Worm (Caenorhabditis elegans) whole organism, late embryonic: Measurements from ENCODE around the gene F01G10.5.

Experiments
- F13H6.1 ChIP-seq: sonication (generic microtip); optimal IDR thresholded peaks from 2 replicates; lab custom pipeline; 2016; ENCODE audit warnings: missing genetic modification characterization, missing compliant biosample characterization
- K02D7.2 ChIP-seq: sonication (generic microtip); optimal IDR thresholded peaks from 2 replicates; lab custom pipeline; 2017; ENCODE audit warnings: mild to moderate bottlenecking, missing genetic modification characterization, missing compliant biosample characterization
- T23F11.4 ChIP-seq: fragments of 200-800 bp; sonication (Bioruptor generic); optimal IDR thresholded peaks from 2 replicates; lab custom pipeline; 2018; ENCODE audit warnings: mild to moderate bottlenecking, missing genetic modification characterization, missing compliant biosample characterization
- Y22D7AL.16 ChIP-seq: sonication (generic microtip); optimal IDR thresholded peaks from 2 replicates; lab custom pipeline; 2016; ENCODE audit warnings: missing genetic modification characterization, missing compliant biosample characterization
- ahr-1 ChIP-seq: sonication (generic microtip); optimal IDR thresholded peaks from 2 replicates; lab custom pipeline; 2016; ENCODE audit warnings: missing genetic modification characterization, missing compliant biosample characterization
- ama-1 ChIP-seq: fragments of 150-350 bp; optimal IDR thresholded peaks from 2 replicates; lab custom pipeline; 2014
- ceh-18 ChIP-seq: sonication (generic microtip); optimal IDR thresholded peaks from 2 replicates; lab custom pipeline; 2016; ENCODE audit warnings: missing genetic modification characterization, missing compliant biosample characterization
- ceh-24 ChIP-seq: sonication (generic microtip); optimal IDR thresholded peaks from 2 replicates; lab custom pipeline; 2016; ENCODE audit warnings: mild to moderate bottlenecking, missing genetic modification characterization, missing compliant biosample characterization
- ceh-30 ChIP-seq: fragments of 150-350 bp; optimal IDR thresholded peaks from 2 replicates; lab custom pipeline; 2014; ENCODE audit warnings: missing biosample characterization, missing genetic modification characterization
- ceh-6 ChIP-seq: fragments of 200-800 bp; sonication (Bioruptor generic); optimal IDR thresholded peaks from 2 replicates; lab custom pipeline; 2018; ENCODE audit warnings: mild to moderate bottlenecking, missing genetic modification characterization, missing compliant biosample characterization
- ceh-9 ChIP-seq: sonication (generic microtip); optimal IDR thresholded peaks from 2 replicates; lab custom pipeline; 2016; ENCODE audit warnings: mild to moderate bottlenecking, missing genetic modification characterization, inconsistent platforms, missing compliant biosample characterization
- elt-2 ChIP-seq: sonication (generic microtip); optimal IDR thresholded peaks from 2 replicates; lab custom pipeline; 2016; ENCODE audit warnings: missing genetic modification reagents, missing genetic modification characterization, missing compliant biosample characterization
- elt-4 ChIP-seq: sonication (generic microtip); optimal IDR thresholded peaks from 2 replicates; lab custom pipeline; 2016; ENCODE audit warnings: missing genetic modification characterization, missing compliant biosample characterization
- ets-4 ChIP-seq: sonication (generic microtip); optimal IDR thresholded peaks from 2 replicates; lab custom pipeline; 2016; ENCODE audit warnings: missing genetic modification characterization, missing compliant biosample characterization
- gmeb-2 ChIP-seq: sonication (generic microtip); optimal IDR thresholded peaks from 2 replicates; lab custom pipeline; 2016; ENCODE audit warnings: missing genetic modification characterization, inconsistent platforms, missing compliant biosample characterization
- hlh-30 ChIP-seq: sonication (generic microtip); optimal IDR thresholded peaks from 2 replicates; lab custom pipeline; 2017; ENCODE audit warnings: antibody characterized with exemption, missing genetic modification characterization, missing compliant biosample characterization; ENCODE audit not compliant: insufficient read depth
- hlh-6 ChIP-seq: sonication (generic microtip); optimal IDR thresholded peaks from 2 replicates; lab custom pipeline; 2016; ENCODE audit warnings: missing genotype, missing genetic modification characterization, missing compliant biosample characterization
- lim-6 ChIP-seq: sonication (generic microtip); optimal IDR thresholded peaks from 2 replicates; lab custom pipeline; 2016; ENCODE audit warnings: missing genetic modification characterization, missing compliant biosample characterization
- lin-11 ChIP-seq: fragments of 200-800 bp; sonication (Bioruptor generic); optimal IDR thresholded peaks from 2 replicates; lab custom pipeline; 2018; ENCODE audit warnings: mild to moderate bottlenecking, missing genetic modification characterization, missing compliant biosample characterization
- mec-3 ChIP-seq: sonication (generic microtip); optimal IDR thresholded peaks from 2 replicates; lab custom pipeline; 2016; ENCODE audit warnings: borderline replicate concordance, missing genetic modification characterization, missing compliant biosample characterization
- nhr-11 ChIP-seq: fragments of 150-350 bp; optimal IDR thresholded peaks from 2 replicates; lab custom pipeline; 2014; ENCODE audit warnings: missing biosample characterization, missing genetic modification characterization
- npax-4 ChIP-seq: sonication (generic microtip); optimal IDR thresholded peaks from 2 replicates; lab custom pipeline; 2016; ENCODE audit warnings: missing genetic modification characterization, missing compliant biosample characterization
- odd-2 ChIP-seq: sonication (generic microtip); optimal IDR thresholded peaks from 2 replicates; lab custom pipeline; 2017; ENCODE audit warnings: antibody characterized with exemption, mild to moderate bottlenecking, missing genetic modification characterization, missing compliant biosample characterization
- pax-1 ChIP-seq: fragments of 150-350 bp; optimal IDR thresholded peaks from 2 replicates; lab custom pipeline; 2014; ENCODE audit warnings: missing biosample characterization, missing genetic modification characterization
- pros-1 ChIP-seq: fragments of 150-350 bp; optimal IDR thresholded peaks from 2 replicates; lab custom pipeline; 2014; ENCODE audit warnings: missing biosample characterization, missing genetic modification reagents, missing genetic modification characterization
- ref-2 ChIP-seq: sonication (generic microtip); optimal IDR thresholded peaks from 2 replicates; lab custom pipeline; 2016; ENCODE audit warnings: missing genetic modification characterization, missing compliant biosample characterization
- sdc-2 ChIP-seq: sonication (generic microtip); optimal IDR thresholded peaks from 2 replicates; lab custom pipeline; 2016; ENCODE audit warnings: missing genotype, missing genetic modification characterization, missing compliant biosample characterization
- sox-2 ChIP-seq: fragments of 200-800 bp; sonication (Bioruptor generic); IDR thresholded peaks from 2 replicates; pipeline ENCODE4 v1.3.6; 2022; ENCODE audit warnings: missing genetic modification reagents, missing genetic modification characterization, missing compliant biosample characterization
- sox-4 ChIP-seq: sonication (generic microtip); optimal IDR thresholded peaks from 2 replicates; lab custom pipeline; 2017; ENCODE audit warnings: mild to moderate bottlenecking, missing genetic modification characterization, inconsistent platforms, missing compliant biosample characterization
- syd-9 ChIP-seq: sonication (generic microtip); optimal IDR thresholded peaks from 2 replicates; lab custom pipeline; 2016; ENCODE audit warnings: mild to moderate bottlenecking, missing genetic modification characterization, moderate library complexity, missing compliant biosample characterization
- tbx-2 ChIP-seq: sonication (generic microtip); optimal IDR thresholded peaks from 2 replicates; lab custom pipeline; 2016; ENCODE audit warnings: missing genetic modification characterization, missing compliant biosample characterization
- ttx-3 ChIP-seq: sonication (generic microtip); optimal IDR thresholded peaks from 2 replicates; lab custom pipeline; 2016; ENCODE audit warnings: missing genetic modification reagents, missing genetic modification characterization, missing compliant biosample characterization
- unc-42 ChIP-seq: sonication (generic microtip); optimal IDR thresholded peaks from 2 replicates; lab custom pipeline; 2016; ENCODE audit warnings: missing genotype, missing genetic modification characterization, missing compliant biosample characterization
- unc-86 ChIP-seq: sonication (generic microtip); optimal IDR thresholded peaks from 2 replicates; lab custom pipeline; 2016; ENCODE audit warnings: missing genetic modification characterization, missing compliant biosample characterization
- ztf-16 ChIP-seq: sonication (generic microtip); optimal IDR thresholded peaks from 2 replicates; lab custom pipeline; 2017; ENCODE audit warnings: missing genetic modification characterization, missing compliant biosample characterization

Gene F01G10.5

ce11 chrIV:10252350-10252792 is 21.5 kb upstream of the F01G10.5 start (continued):
- TF ChIP-seq T23F11.4 (GFP tag; lab: Kevin White, UChicago) = no peak
- peak; percentile 87 for TF ChIP-seq ceh-18

ce11 chrIV:10251764-10252163 is 20.9 kb upstream of the F01G10.5 start:
- TF ChIP-seq ref-2 = no peak
- TF ChIP-seq ceh-9 = no peak
- TF ChIP-seq sox-2 (GFP tag; lab: Robert Waterston, UW) = no peak
- no peak for TF ChIP-seq K02D7.2
- TF ChIP-seq elt-2 (tag; lab: Kevin White, UChicago) = no peak
- TF ChIP-seq syd-9 (tag; lab: Kevin White, UChicago) = no peak
- TF ChIP-seq ttx-3 (tag; lab: Kevin White, UChicago) = no peak

ce11 chrIV:10251261-10251660 is 20.4 kb upstream of the F01G10.5 start:
- TF ChIP-seq lim-6 (tag; lab: Kevin White, UChicago) = no peak
- TF ChIP-seq ztf-16 = no peak
- no peak for TF ChIP-seq gmeb-2 (tag; lab: Kevin White, UChicago)
- TF ChIP-seq ceh-18 = no peak
- TF ChIP-seq elt-4 (tag; lab: Kevin White, UChicago) = no peak
- TF ChIP-seq hlh-30 = no peak
- TF ChIP-seq mec-3 (tag; lab: Kevin White, UChicago) = no peak
- TF ChIP-seq sox-4 (tag; lab: Kevin White, UChicago) = no peak
- no peak for TF ChIP-seq F13H6.1
- TF ChIP-seq sdc-2 (tag; lab: Kevin White, UChicago) = no peak
- TF ChIP-seq npax-4 = no peak
- no peak for TF ChIP-seq hlh-6 (tag; lab: Kevin White, UChicago)
- no peak for TF ChIP-seq odd-2 (tag; lab: Kevin White, UChicago)
- TF ChIP-seq ceh-24 (tag; lab: Kevin White, UChicago) = no peak
- no peak for TF ChIP-seq ceh-6
- no peak for TF ChIP-seq ttx-3 (tag; lab: Kevin White, UChicago)
- TF ChIP-seq tbx-2 = no peak
- no peak for TF ChIP-seq pros-1 (tag; lab: Kevin White, UChicago)
- no peak for TF ChIP-seq unc-42

ce11 chrIV:10250577-10251075 is 19.8 kb upstream of the F01G10.5 start, which contains the start of gene daf-14:
daf-14 (plus strand) TSS chrIV:10250627.
- TF ChIP-seq hlh-30 = peak; percentile 23
- TF ChIP-seq elt-2 (tag; lab: Kevin White, UChicago) = no peak
- TF ChIP-seq, all 69 proteins: peak for 1

- TF ChIP-seq pros-1 (tag; lab: Kevin White, UChicago) (no peak), pax-1 (no peak), ets-4 (tag; lab: Kevin White, UChicago) (no peak), ahr-1 (tag; lab: Kevin White, UChicago) (no peak), ceh-6 (no peak), ama-1 (no peak), T23F11.4 (GFP tag; lab: Kevin White, UChicago) (no peak), nhr-11 (tag; lab: Kevin White, UChicago) (no peak), unc-86 (tag; lab: Kevin White, UChicago) (no peak), Y22D7AL.16 (tag; lab: Kevin White, UChicago) (no peak), tbx-2 (no peak), lin-11 (tag; lab: Kevin White, UChicago) (no peak), ceh-30 (tag; lab: Kevin White, UChicago) (no peak)
These were observed 14.9 kb upstream of the F01G10.5 start, which contains the start of gene F01G10.10 for ce11 chrIV:10245666-10246210. F01G10.10 (plus strand) TSS chrIV:10246160.
